Worm (Caenorhabditis elegans) whole organism, midembryonic: ENCODE results near the gene mpk-2.
A peak's percentile ranks its signal among the peaks of the same experiment; 100 is the strongest.

Experiments
- cog-1 ChIP-seq: sonication (generic microtip); optimal IDR thresholded peaks from 2 replicates; lab custom pipeline; 2016; ENCODE audit warnings: missing genetic modification characterization, missing compliant biosample characterization
- flt-1 ChIP-seq: fragments of 200-800 bp; sonication (Bioruptor generic); IDR thresholded peaks from 2 replicates; pipeline ENCODE4 v1.3.6; 2022; ENCODE audit warnings: missing genetic modification characterization, missing compliant biosample characterization
- klf-2 ChIP-seq: fragments of 200-800 bp; sonication (Bioruptor generic); conservative IDR thresholded peaks from 2 replicates; pipeline ENCODE4 v1.3.6; 2022; ENCODE audit warnings: missing genetic modification reagents, missing genetic modification characterization, missing compliant biosample characterization
- med-1 ChIP-seq: sonication (generic microtip); optimal IDR thresholded peaks from 2 replicates; lab custom pipeline; 2017; ENCODE audit warnings: missing genetic modification characterization, mild to moderate bottlenecking, missing compliant biosample characterization, antibody characterized with exemption, missing genetic modification reagents; ENCODE audit not compliant: insufficient read depth
- ref-1 ChIP-seq: fragments of 200-800 bp; sonication (Bioruptor generic); conservative IDR thresholded peaks from 2 replicates; pipeline ENCODE4 v1.3.6; 2022; ENCODE audit warnings: missing genetic modification reagents, missing genetic modification characterization, missing compliant biosample characterization
- ztf-23 ChIP-seq: fragments of 200-800 bp; sonication (Bioruptor generic); IDR thresholded peaks from 2 replicates; pipeline ENCODE4 v1.3.6; 2022; ENCODE audit warnings: missing genetic modification reagents, missing genetic modification characterization, missing compliant biosample characterization

DNA sequence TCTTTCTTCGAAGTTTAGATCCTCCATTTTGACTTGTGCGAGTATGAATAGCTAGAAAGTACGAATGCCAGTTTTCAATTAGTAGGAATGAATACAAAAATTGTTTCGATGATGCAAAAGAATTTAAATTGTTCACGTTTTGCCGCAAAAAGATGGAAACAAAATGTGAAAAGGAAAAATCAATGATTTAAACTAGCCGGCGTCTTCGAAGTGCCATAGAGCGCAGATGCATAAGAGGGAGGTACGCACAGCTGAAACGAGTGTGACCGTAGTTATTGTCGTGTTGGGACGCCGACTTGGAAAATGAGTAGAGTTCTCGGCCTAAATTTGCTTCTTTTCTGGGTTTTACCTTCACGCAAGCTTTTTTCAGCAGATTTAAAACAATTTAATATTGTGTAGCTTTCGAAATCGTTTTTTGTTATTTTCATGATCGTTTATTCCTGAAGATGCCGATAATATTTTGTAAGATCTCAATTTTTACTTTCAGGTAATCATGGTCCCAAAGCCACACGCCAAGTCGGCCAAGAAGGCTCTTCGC, 48.7 kb upstream of the mpk-2 start, which contains the start of the genes ify-1 and rpl-22:
- TF ChIP-seq med-1 (GFP tag; lab: Kevin White, UChicago): no peak
- peak; percentile 83 for TF ChIP-seq ztf-23 (GFP tag; lab: Robert Waterston, UW)
- TF ChIP-seq ref-1: no peak
- no peak for TF ChIP-seq klf-2
- TF ChIP-seq flt-1 (GFP tag; lab: Robert Waterston, UW): peak; percentile 77
- peak; percentile 65 for TF ChIP-seq cog-1 (tag; lab: Kevin White, UChicago)
